Fruit fly (Drosophila melanogaster) whole organism, embryonic: ENCODE data around the gene CG10005.

Source experiments
- BEAF-32 ChIP-seq: fragments of 200-800 bp; sonication (Bioruptor generic); optimal IDR thresholded peaks from 3 replicates; lab custom pipeline; 2017; ENCODE audit warnings: missing biosample characterization, missing genetic modification characterization, mild to moderate bottlenecking, moderate library complexity, missing genetic modification reagents
- Bdp1 ChIP-seq: fragments of 200-800 bp; sonication (Bioruptor generic); optimal IDR thresholded peaks from 3 replicates; lab custom pipeline; 2016; ENCODE audit warnings: missing biosample characterization, missing genetic modification characterization
- CG10274 ChIP-seq: fragments of 200-800 bp; sonication (Bioruptor generic); optimal IDR thresholded peaks from 3 replicates; lab custom pipeline; 2017; ENCODE audit warnings: missing biosample characterization, mild to moderate bottlenecking, missing genetic modification characterization
- CG12391 ChIP-seq: fragments of 200-800 bp; sonication (Bioruptor generic); optimal IDR thresholded peaks from 3 replicates; lab custom pipeline; 2018; ENCODE audit warnings: missing biosample characterization, mild to moderate bottlenecking, missing genetic modification characterization, moderate library complexity
- CG12659 ChIP-seq: fragments of 200-800 bp; sonication (Bioruptor generic); optimal IDR thresholded peaks from 3 replicates; lab custom pipeline; 2017; ENCODE audit warnings: mild to moderate bottlenecking, missing biosample characterization, missing genetic modification reagents, missing genetic modification characterization
- CG12942 ChIP-seq: fragments of 200-800 bp; sonication (Bioruptor generic); optimal IDR thresholded peaks from 3 replicates; lab custom pipeline; 2016; ENCODE audit warnings: missing biosample characterization, missing genetic modification characterization
- CG13424 ChIP-seq: fragments of 200-800 bp; sonication (Bioruptor generic); optimal IDR thresholded peaks from 2 replicates; lab custom pipeline; 2019; ENCODE audit warnings: missing biosample characterization, mild to moderate bottlenecking, missing genetic modification characterization, moderate library complexity
- CG13624 ChIP-seq: fragments of 200-800 bp; sonication (Bioruptor generic); optimal IDR thresholded peaks from 2 replicates; lab custom pipeline; 2016; ENCODE audit warnings: missing biosample characterization, missing genetic modification characterization
- CG1603 ChIP-seq: fragments of 200-800 bp; sonication (Bioruptor generic); optimal IDR thresholded peaks from 2 replicates; lab custom pipeline; 2019; ENCODE audit warnings: missing biosample characterization, mild to moderate bottlenecking, missing genetic modification characterization, moderate library complexity
- CG17385 ChIP-seq: fragments of 200-800 bp; sonication (Bioruptor generic); optimal IDR thresholded peaks from 3 replicates; lab custom pipeline; 2018; ENCODE audit warnings: missing biosample characterization, mild to moderate bottlenecking, missing genetic modification characterization
- CG17802 ChIP-seq: fragments of 200-800 bp; sonication (Bioruptor generic); optimal IDR thresholded peaks from 2 replicates; lab custom pipeline; 2018; ENCODE audit warnings: missing biosample characterization, mild to moderate bottlenecking, missing genetic modification characterization, moderate library complexity
- CG18476 ChIP-seq: fragments of 200-800 bp; sonication (Bioruptor generic); optimal IDR thresholded peaks from 2 replicates; lab custom pipeline; 2016; ENCODE audit warnings: missing biosample characterization, mild to moderate bottlenecking, missing genetic modification characterization
- CG2712 ChIP-seq: fragments of 200-800 bp; optimal IDR thresholded peaks from 3 replicates; lab custom pipeline; 2019; ENCODE audit warnings: missing biosample characterization, mild to moderate bottlenecking, missing genetic modification characterization, moderate library complexity
- CG31441 ChIP-seq: fragments of 200-800 bp; sonication (Bioruptor generic); IDR thresholded peaks from 2 replicates; pipeline ENCODE4 v1.3.6; 2022; ENCODE audit warnings: missing biosample characterization, missing genetic modification characterization
- CG33213 ChIP-seq: fragments of 200-800 bp; sonication (Bioruptor generic); optimal IDR thresholded peaks from 3 replicates; lab custom pipeline; 2016; ENCODE audit warnings: missing biosample characterization, missing genetic modification characterization
- CG4617 ChIP-seq: fragments of 200-800 bp; sonication (Bioruptor generic); optimal IDR thresholded peaks from 3 replicates; lab custom pipeline; 2016; ENCODE audit warnings: missing biosample characterization, missing genetic modification characterization, borderline replicate concordance
- CG6683 ChIP-seq: fragments of 200-800 bp; sonication (Bioruptor generic); optimal IDR thresholded peaks from 2 replicates; lab custom pipeline; 2017; ENCODE audit warnings: missing biosample characterization, mild to moderate bottlenecking, missing genetic modification characterization, missing genetic modification reagents
- CG8290 ChIP-seq, 3 experiments: fragments of 200-800 bp; sonication (Bioruptor generic); optimal IDR thresholded peaks; 2 replicates each; lab custom pipeline; 2016 to 2019; ENCODE audit warnings: missing biosample characterization in 3 of 3, missing genetic modification characterization in 3 of 3, mild to moderate bottlenecking in 2 of 3, moderate library complexity in 1 of 3
- E2f2 ChIP-seq: fragments of 200-800 bp; sonication (Bioruptor generic); IDR thresholded peaks from 2 replicates; pipeline ENCODE4 v1.3.6; 2022; ENCODE audit warnings: missing biosample characterization, missing genetic modification characterization
- Fer1 ChIP-seq: fragments of 200-800 bp; sonication (Bioruptor generic); optimal IDR thresholded peaks from 2 replicates; lab custom pipeline; 2017; ENCODE audit warnings: missing biosample characterization, mild to moderate bottlenecking, missing genetic modification characterization
- H2.0 ChIP-seq: fragments of 200-800 bp; sonication (Bioruptor generic); IDR thresholded peaks from 2 replicates; pipeline ENCODE4 v1.3.6; 2022; ENCODE audit warnings: missing biosample characterization, missing genetic modification characterization
- HmgZ ChIP-seq: fragments of 200-800 bp; sonication (Bioruptor generic); optimal IDR thresholded peaks from 2 replicates; lab custom pipeline; 2018; ENCODE audit warnings: missing biosample characterization, mild to moderate bottlenecking, missing genetic modification characterization
- Hmr ChIP-seq: fragments of 200-800 bp; sonication (Bioruptor generic); optimal IDR thresholded peaks from 3 replicates; lab custom pipeline; 2017; ENCODE audit warnings: mild to moderate bottlenecking, missing biosample characterization, missing genetic modification reagents, missing genetic modification characterization
- Hsf ChIP-seq: fragments of 200-800 bp; sonication (Bioruptor generic); optimal IDR thresholded peaks from 3 replicates; lab custom pipeline; 2016; ENCODE audit warnings: missing biosample characterization, missing genetic modification characterization
- Lhr ChIP-seq: fragments of 200-800 bp; sonication (Bioruptor generic); optimal IDR thresholded peaks from 3 replicates; lab custom pipeline; 2017; ENCODE audit warnings: mild to moderate bottlenecking, missing biosample characterization, missing genetic modification reagents, missing genetic modification characterization
- MESR4 ChIP-seq: fragments of 200-800 bp; sonication (Bioruptor generic); optimal IDR thresholded peaks from 2 replicates; lab custom pipeline; 2018; ENCODE audit warnings: missing biosample characterization, mild to moderate bottlenecking, missing genetic modification characterization, moderate library complexity
- Nf-YC ChIP-seq: fragments of 200-800 bp; optimal IDR thresholded peaks from 3 replicates; lab custom pipeline; 2019; ENCODE audit warnings: missing biosample characterization, mild to moderate bottlenecking, missing genetic modification characterization, moderate library complexity
- Pdp1 ChIP-seq, 2 experiments: fragments of 200-800 bp; sonication (Bioruptor generic); optimal IDR thresholded peaks; 3 replicates each; lab custom pipeline; 2016; ENCODE audit warnings: missing biosample characterization in 2 of 2, missing genetic modification characterization in 2 of 2, mild to moderate bottlenecking in 1 of 2, moderate library complexity in 1 of 2
- Rfx ChIP-seq: fragments of 200-800 bp; sonication (Bioruptor generic); IDR thresholded peaks from 2 replicates; pipeline ENCODE4 v1.3.6; 2022; ENCODE audit warnings: missing biosample characterization, missing genetic modification characterization
- Sin3A ChIP-seq: fragments of >200 bp; optimal IDR thresholded peaks from 2 replicates; lab custom pipeline; 2018
- bigmax ChIP-seq: fragments of 200-800 bp; sonication (Bioruptor generic); optimal IDR thresholded peaks from 2 replicates; lab custom pipeline; 2018; ENCODE audit warnings: missing biosample characterization, mild to moderate bottlenecking, missing genetic modification characterization
- cwo ChIP-seq: fragments of 200-800 bp; sonication (Bioruptor generic); optimal IDR thresholded peaks from 3 replicates; lab custom pipeline; 2017; ENCODE audit warnings: missing biosample characterization, missing genetic modification characterization, mild to moderate bottlenecking, moderate library complexity, missing genetic modification reagents
- ewg ChIP-seq: fragments of 200-800 bp; sonication (Bioruptor generic); optimal IDR thresholded peaks from 3 replicates; lab custom pipeline; 2017; ENCODE audit warnings: mild to moderate bottlenecking, missing biosample characterization, missing genetic modification reagents, missing genetic modification characterization
- ftz-f1 ChIP-seq: fragments of 200-800 bp; sonication (Bioruptor generic); optimal IDR thresholded peaks from 2 replicates; lab custom pipeline; 2016; ENCODE audit warnings: missing biosample characterization, missing genetic modification characterization
- gem ChIP-seq: fragments of 200-800 bp; sonication (Bioruptor generic); optimal IDR thresholded peaks from 2 replicates; lab custom pipeline; 2019; ENCODE audit warnings: missing biosample characterization, mild to moderate bottlenecking, missing genetic modification characterization, moderate library complexity
- gt ChIP-seq: fragments of 200-800 bp; sonication (Bioruptor generic); IDR thresholded peaks from 2 replicates; pipeline ENCODE4 v1.3.6; 2022; ENCODE audit warnings: missing biosample characterization, missing genetic modification characterization
- mirr ChIP-seq: fragments of 200-800 bp; sonication (Bioruptor generic); optimal IDR thresholded peaks from 3 replicates; lab custom pipeline; 2018; ENCODE audit warnings: missing biosample characterization, mild to moderate bottlenecking, missing genetic modification characterization
- p53 ChIP-seq: fragments of 200-800 bp; sonication (Bioruptor generic); optimal IDR thresholded peaks from 2 replicates; lab custom pipeline; 2016; ENCODE audit warnings: missing biosample characterization, missing genetic modification characterization
- pho ChIP-seq: fragments of 200-800 bp; sonication (Bioruptor generic); optimal IDR thresholded peaks from 2 replicates; lab custom pipeline; 2016; ENCODE audit warnings: missing biosample characterization, missing genetic modification characterization
- pum ChIP-seq: fragments of 200-800 bp; sonication (Bioruptor generic); optimal IDR thresholded peaks from 2 replicates; lab custom pipeline; 2016; ENCODE audit warnings: missing biosample characterization, missing genetic modification characterization
- pzg ChIP-seq: fragments of 200-800 bp; sonication (Bioruptor generic); optimal IDR thresholded peaks from 3 replicates; lab custom pipeline; 2018; ENCODE audit warnings: missing biosample characterization, mild to moderate bottlenecking, missing genetic modification characterization, moderate library complexity
- row ChIP-seq: fragments of 200-800 bp; sonication (Bioruptor generic); IDR thresholded peaks from 3 replicates; pipeline ENCODE4 v1.3.6; 2022; ENCODE audit warnings: missing biosample characterization, missing genetic modification characterization
- scrt ChIP-seq: fragments of 200-800 bp; sonication (Bioruptor generic); optimal IDR thresholded peaks from 2 replicates; lab custom pipeline; 2018; ENCODE audit warnings: missing biosample characterization, mild to moderate bottlenecking, missing genetic modification characterization, moderate library complexity
- sens ChIP-seq: fragments of 200-800 bp; sonication (Bioruptor generic); peaks from one replicate; lab custom pipeline; 2016; ENCODE audit warnings: missing biosample characterization, missing genetic modification characterization
- sr ChIP-seq: fragments of 200-800 bp; sonication (Bioruptor generic); IDR thresholded peaks from 3 replicates; pipeline ENCODE4 v1.3.6; 2022; ENCODE audit warnings: missing biosample characterization, missing genetic modification characterization
- ssp ChIP-seq: fragments of 200-800 bp; sonication (Bioruptor generic); IDR thresholded peaks from 2 replicates; pipeline ENCODE4 v1.3.6; 2022; ENCODE audit warnings: missing biosample characterization, missing genetic modification characterization
- stwl ChIP-seq: fragments of 200-800 bp; sonication (Bioruptor generic); optimal IDR thresholded peaks from 3 replicates; lab custom pipeline; 2018; ENCODE audit warnings: missing biosample characterization, mild to moderate bottlenecking, missing genetic modification characterization, moderate library complexity
- wdn ChIP-seq: fragments of 200-800 bp; sonication (Bioruptor generic); IDR thresholded peaks from 2 replicates; pipeline ENCODE4 v1.3.6; 2022; ENCODE audit warnings: missing biosample characterization, missing genetic modification characterization
- zen ChIP-seq: fragments of 200-800 bp; sonication (Bioruptor generic); optimal IDR thresholded peaks from 3 replicates; lab custom pipeline; 2018; ENCODE audit warnings: missing biosample characterization, mild to moderate bottlenecking, missing genetic modification characterization, moderate library complexity

The CG10005 gene

dm6 chr3R:11977336-11977678, 310 bp upstream of the CG10005 start (continued):
- no peak for TF ChIP-seq wdn
- peak; percentile 48 for TF ChIP-seq gem (tag; lab: Kevin White, UChicago)
- TF ChIP-seq CG18476 (GFP tag; lab: Kevin White, UChicago), result no peak
- no peak for TF ChIP-seq pho (GFP tag; lab: Kevin White, UChicago)
- TF ChIP-seq CG31441 (GFP tag; lab: Robert Waterston, UW), result 0 out of 2 replicates have a peak, but pooled peaks have one; percentile 47
- TF ChIP-seq sr (GFP tag; lab: Robert Waterston, UW), result no peak
- TF ChIP-seq ssp (GFP tag; lab: Robert Waterston, UW), result no peak
- TF ChIP-seq CG12942, result no peak
- TF ChIP-seq scrt (GFP tag; lab: Kevin White, UChicago), result no peak
- peak; percentile 26; the same call in 1 of the 3 replicates for TF ChIP-seq row (GFP tag; lab: Robert Waterston, UW)
- TF ChIP-seq pum, result no peak
- peak; percentile 38 for TF ChIP-seq CG2712
- TF ChIP-seq, all 482 proteins: peak for 15

DNA sequence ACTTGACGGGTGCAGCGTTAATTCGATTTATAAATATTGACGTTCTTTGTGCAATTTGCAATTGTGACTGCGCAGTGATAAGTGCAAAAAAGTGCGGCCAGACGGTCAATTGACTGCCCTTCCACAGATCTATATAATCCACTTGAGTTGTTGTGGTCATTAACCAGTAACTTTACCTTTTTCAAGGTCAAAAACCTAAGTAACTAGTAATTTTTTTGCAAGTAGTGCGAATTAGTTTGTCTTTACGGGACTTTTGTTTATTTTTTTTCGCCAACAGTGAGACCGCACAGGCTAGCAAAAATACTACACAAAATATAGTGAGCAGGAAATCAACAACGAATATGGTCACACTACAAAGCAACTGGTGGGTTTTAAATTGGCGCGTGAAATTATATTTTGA, 2.4 kb downstream of the CG10005 start, which contains the start of gene Tango9:
Gene Tango9 (minus strand): TSS at position 280 of the 400 bp plus-strand sequence.
- TF ChIP-seq ewg (GFP tag; lab: Kevin White, UChicago) (peak; percentile 88), cwo (GFP tag; lab: Kevin White, UChicago) (no peak), bigmax (no peak), Fer1 (peak; percentile 22), pzg (GFP tag; lab: Kevin White, UChicago) (peak; percentile 87), Hsf (GFP tag; lab: Kevin White, UChicago) (peak; percentile 9), CG17802 (tag; lab: Kevin White, UChicago) (peak; percentile 95), stwl (tag; lab: Kevin White, UChicago) (peak; percentile 83), Pdp1 (GFP tag; optimal IDR thresholded peaks at IDR 0.05; lab: Kevin White, UChicago) (peak in 1 of 2 experiments; percentile 18), zen (tag; lab: Kevin White, UChicago) (peak; percentile 10), HmgZ (tag; lab: Kevin White, UChicago) (peak; percentile 40), mirr (GFP tag; lab: Kevin White, UChicago) (no peak), CG13424 (tag; lab: Kevin White, UChicago) (peak; percentile 1), gt (no peak), Bdp1 (GFP tag; lab: Kevin White, UChicago) (no peak), H2.0 (GFP tag; lab: Robert Waterston, UW) (no peak), CG17385 (GFP tag; lab: Kevin White, UChicago) (peak; percentile 17), ssp (GFP tag; lab: Robert Waterston, UW) (0 out of 2 replicates have a peak, but pooled peaks have one; percentile 5), sens (GFP tag; lab: Kevin White, UChicago) (peak; percentile 84), MESR4 (peak; percentile 37), CG12659 (peak; percentile 31), CG12391 (tag; lab: Kevin White, UChicago) (peak; percentile 26), CG4617 (GFP tag; lab: Kevin White, UChicago) (peak; percentile 45), CG6683 (GFP tag; lab: Kevin White, UChicago) (no peak), Rfx (GFP tag; lab: Robert Waterston, UW) (peak; percentile 13; the same call in 1 of the 2 replicates), Nf-YC (tag; lab: Kevin White, UChicago) (peak; percentile 19), E2f2 (GFP tag; lab: Robert Waterston, UW) (peak; percentile 93), CG1603 (tag; lab: Kevin White, UChicago) (peak; percentile 71), p53 (GFP tag; lab: Kevin White, UChicago) (peak; percentile 9), BEAF-32 (peak; percentile 38), CG8290 (GFP tag; optimal IDR thresholded peaks at IDR 0.05; lab: Kevin White, UChicago) (no peak), CG8290 (tag; optimal IDR thresholded peaks at IDR 0.05; lab: Kevin White, UChicago) (peak in 1 of 2 experiments; percentile 36), ftz-f1 (GFP tag; lab: Kevin White, UChicago) (peak; percentile 11), CG2712 (peak; percentile 25), Lhr (GFP tag; lab: Kevin White, UChicago) (peak; percentile 48), Sin3A (lab: Kevin White, UChicago) (peak; percentile 55), Hmr (peak; percentile 52), CG10274 (GFP tag; lab: Kevin White, UChicago) (peak; percentile 60), CG33213 (peak; percentile 28), CG13624 (GFP tag; lab: Kevin White, UChicago) (peak; percentile 16)
